Worm (Caenorhabditis elegans): ENCODE measurements around the gene F10E9.4.

F10E9.4 gene

DNA sequence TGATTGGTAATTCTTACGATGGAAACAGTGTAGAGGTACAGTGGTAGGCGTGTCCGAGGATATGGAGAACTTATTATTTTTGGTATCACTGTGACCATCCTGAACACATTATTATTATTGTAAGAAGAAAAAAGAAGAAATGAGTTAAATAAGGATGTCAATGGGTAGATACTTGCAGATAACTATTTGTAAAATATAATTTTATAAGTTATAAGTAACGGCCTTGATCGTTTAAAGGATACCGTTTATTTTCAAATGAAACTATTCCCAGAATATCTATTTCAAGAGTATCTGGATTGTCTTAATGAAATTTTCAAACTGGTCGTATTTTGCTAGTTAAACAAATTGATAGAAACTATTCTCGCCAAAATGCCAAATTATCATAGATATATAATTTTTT is 11.8 kb downstream of the F10E9.4 start, which contains the start of gene F10E9.10:
Gene F10E9.10 (minus strand): TSS at position 101 of the 400 bp plus-strand sequence.
- TF ChIP-seq pag-3 (tag; optimal IDR thresholded peaks at IDR 0.05; ENCODE audit: borderline replicate concordance, insufficient read depth): no peak

- TF ChIP-seq ets-5 (GFP tag; IDR thresholded peaks at IDR 0.05) (no peak), lsy-2 (tag; optimal IDR thresholded peaks at IDR 0.05) (peak in 1 of 2 experiments; percentile 14), unc-62 (GFP tag; optimal IDR thresholded peaks at IDR 0.05) (no peak), mab-9 (GFP tag; IDR thresholded peaks at IDR 0.05) (no peak), nhr-20 (tag; optimal IDR thresholded peaks at IDR 0.05) (no peak), dsc-1 (tag; optimal IDR thresholded peaks at IDR 0.05) (peak; percentile 49), egl-27 (tag; optimal IDR thresholded peaks at IDR 0.05) (no peak), elt-2 (tag; optimal IDR thresholded peaks at IDR 0.05) (no peak), fkh-8 (tag; optimal IDR thresholded peaks at IDR 0.05) (peak; percentile 36), lin-14 (GFP tag; optimal IDR thresholded peaks at IDR 0.05) (peak; percentile 57), pqm-1 (tag; optimal IDR thresholded peaks at IDR 0.05) (no peak), dpl-1 (GFP tag; optimal IDR thresholded peaks at IDR 0.05) (peak in 1 of 3 experiments; percentile 18)
These were observed 12.9 kb downstream of the F10E9.4 start for ce11 chrIII:8321225-8321624.

DNA sequence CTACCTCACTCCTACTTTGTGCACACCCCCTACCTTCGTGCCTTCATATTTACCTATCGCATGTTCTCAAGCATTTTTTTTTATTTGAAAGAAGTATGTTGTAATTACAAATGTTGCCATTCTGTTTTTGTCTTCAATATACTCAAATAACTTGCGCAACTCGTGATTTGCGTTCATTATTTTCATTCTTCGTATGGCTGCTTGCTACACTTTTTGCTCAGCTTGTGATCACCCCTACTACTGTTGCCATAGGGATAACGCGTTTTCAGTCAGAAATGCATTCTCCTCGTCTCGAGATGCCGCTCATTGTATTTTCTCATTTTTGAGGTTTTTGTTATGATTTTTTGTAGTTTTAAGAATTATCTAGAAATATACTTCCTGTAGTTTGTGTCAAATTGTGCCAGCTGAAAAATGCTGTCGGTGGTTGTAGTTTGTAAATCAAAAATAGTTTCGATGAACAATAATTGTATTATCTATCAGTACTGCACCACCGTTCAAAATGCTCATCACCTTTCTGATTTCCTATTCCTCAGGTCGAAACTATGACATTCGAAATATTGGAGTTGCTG is 14.4 kb downstream of the F10E9.4 start, which contains the start of gene F10E9.1:
Gene F10E9.1 (plus strand): TSS at position 519 of the 569 bp plus-strand sequence.
- TF ChIP-seq efl-1 (optimal IDR thresholded peaks at IDR 0.05) (no peak), efl-1 (GFP tag; optimal IDR thresholded peaks at IDR 0.05 in 1 of 2) (no peak), nhr-71 (tag; optimal IDR thresholded peaks at IDR 0.05) (peak; percentile 67), swsn-7 (tag; optimal IDR thresholded peaks at IDR 0.05) (peak; percentile 17), nhr-47 (tag; optimal IDR thresholded peaks at IDR 0.05) (peak; percentile 54), lin-14 (GFP tag; optimal IDR thresholded peaks at IDR 0.05) (peak; percentile 20), nhr-12 (tag; optimal IDR thresholded peaks at IDR 0.05) (no peak), nhr-11 (tag; optimal IDR thresholded peaks at IDR 0.05) (peak; percentile 48), dsc-1 (tag; optimal IDR thresholded peaks at IDR 0.05) (peak; percentile 14), nhr-20 (tag; optimal IDR thresholded peaks at IDR 0.05) (peak; percentile 10), irx-1 (tag; optimal IDR thresholded peaks at IDR 0.05) (no peak), fkh-8 (tag; optimal IDR thresholded peaks at IDR 0.05) (peak; percentile 100)

DNA sequence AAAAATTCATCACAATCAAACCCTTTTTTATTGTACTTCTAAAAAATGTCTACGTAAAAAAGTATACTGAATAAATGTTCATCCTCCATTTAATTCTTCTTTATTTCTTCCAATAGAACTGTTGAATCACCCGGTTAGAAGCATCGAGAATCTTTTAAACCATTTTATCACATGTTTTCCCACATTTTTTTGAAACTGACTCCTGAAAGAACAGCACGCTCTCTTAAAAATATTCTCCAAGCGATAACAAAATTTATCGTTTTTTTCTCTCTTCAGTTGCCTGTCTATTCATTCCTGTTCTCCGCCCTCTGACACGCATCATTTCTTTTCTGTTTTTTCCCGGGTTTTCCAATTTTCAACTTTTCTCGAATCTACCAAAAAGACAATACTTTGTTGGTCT is 16.1 kb downstream of the F10E9.4 start, which contains the start of gene F10E9.12:
Gene F10E9.12 (plus strand): TSS at position 131 of the 400 bp plus-strand sequence.
- TF ChIP-seq efl-1 (optimal IDR thresholded peaks at IDR 0.05) (no peak), efl-1 (GFP tag; optimal IDR thresholded peaks at IDR 0.05 in 1 of 2) (peak in 1 of 2 experiments; percentile 34), elt-2 (tag; optimal IDR thresholded peaks at IDR 0.05) (no peak), pqm-1 (tag; optimal IDR thresholded peaks at IDR 0.05) (no peak)

DNA sequence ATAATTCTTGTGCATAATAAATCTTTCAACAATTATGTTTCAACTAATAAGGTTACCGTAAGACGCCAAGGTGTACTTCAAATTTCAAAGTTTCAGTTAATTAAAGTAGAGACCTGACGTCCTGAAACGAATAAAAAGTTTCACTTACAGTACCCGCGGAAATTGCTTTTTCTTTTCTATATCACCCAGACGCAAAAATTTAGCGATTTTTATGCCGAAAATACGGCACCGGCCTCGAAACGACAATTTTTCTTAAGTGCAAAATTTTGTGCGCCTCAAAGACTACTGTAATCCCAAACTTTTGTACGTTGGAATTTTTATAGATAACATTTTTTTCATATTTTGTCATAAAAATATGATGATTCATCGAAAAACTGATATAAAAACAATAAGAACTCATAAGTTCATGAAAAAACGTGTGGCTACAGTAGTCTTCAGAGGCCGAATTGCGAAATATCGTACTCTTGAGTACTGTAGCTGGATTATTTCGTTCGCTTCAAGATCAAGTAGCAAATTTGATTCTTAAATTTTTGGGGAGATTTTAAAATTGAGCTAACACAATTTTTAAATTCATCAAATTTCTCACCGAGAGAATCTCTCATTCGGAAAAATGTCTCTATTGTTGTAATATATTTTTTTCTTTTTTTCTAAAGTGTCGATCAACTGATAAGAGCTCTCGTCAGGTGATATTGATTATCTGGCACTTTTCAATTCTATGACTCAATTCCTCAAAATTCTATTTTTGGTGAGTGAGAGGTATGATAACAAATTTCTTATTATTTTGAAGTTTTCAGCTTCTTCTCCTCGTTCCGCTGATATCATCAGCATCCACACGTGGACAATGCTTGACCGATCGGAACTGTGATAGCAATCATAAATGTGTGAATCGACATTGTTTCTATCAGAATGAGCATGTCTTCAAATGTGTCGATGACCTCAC is 17.5 kb downstream of the F10E9.4 start, which contains the start of gene ZC262.13:
Gene ZC262.13 (plus strand): TSS at position 641 of the 940 bp plus-strand sequence.
- TF ChIP-seq lin-35 (GFP tag; optimal IDR thresholded peaks at IDR 0.05): peak in 1 of 2 experiments; percentile 20
- TF ChIP-seq dsc-1 (tag; optimal IDR thresholded peaks at IDR 0.05): no peak
- TF ChIP-seq nhr-47 (tag; optimal IDR thresholded peaks at IDR 0.05): no peak
- no peak for TF ChIP-seq nhr-90 (tag; optimal IDR thresholded peaks at IDR 0.05; ENCODE audit: poor library complexity)
- TF ChIP-seq sup-37 (GFP tag; optimal IDR thresholded peaks at IDR 0.05): no peak
- TF ChIP-seq elt-2 (tag; optimal IDR thresholded peaks at IDR 0.05): peak; percentile 82
- TF ChIP-seq jun-1 (tag; optimal IDR thresholded peaks at IDR 0.05): no peak
- TF ChIP-seq nhr-71 (tag; optimal IDR thresholded peaks at IDR 0.05): no peak
- TF ChIP-seq nhr-77 (tag; optimal IDR thresholded peaks at IDR 0.05): no peak
- TF ChIP-seq unc-62 (GFP tag; optimal IDR thresholded peaks at IDR 0.05): no peak
- no peak for TF ChIP-seq nhr-19 (GFP tag; conservative IDR thresholded peaks at IDR 0.05)
- no peak for TF ChIP-seq efl-1 (optimal IDR thresholded peaks at IDR 0.05)
- peak in 1 of 2 experiments; percentile 70 for TF ChIP-seq efl-1 (GFP tag; optimal IDR thresholded peaks at IDR 0.05 in 1 of 2)
- no peak for TF ChIP-seq mdl-1 (tag; optimal IDR thresholded peaks at IDR 0.05)
